Worm (Caenorhabditis elegans) whole organism, early embryonic: ENCODE results near the gene Y11D7A.10.
"Not testable (repeated sequence)": the region's sequence is repeated elsewhere in the genome, so short reads cannot be mapped to it uniquely, and the experiment has no call there.

Source experiments
- B0310.2 ChIP-seq: sonication (generic microtip); optimal IDR thresholded peaks from 2 replicates; lab custom pipeline; 2016; ENCODE audit warnings: mild to moderate bottlenecking, missing genetic modification characterization, missing compliant biosample characterization
- F13C5.2 ChIP-seq: sonication (generic microtip); optimal IDR thresholded peaks from 2 replicates; lab custom pipeline; 2017; ENCODE audit warnings: mild to moderate bottlenecking, missing genetic modification characterization, inconsistent platforms, missing compliant biosample characterization
- aly-1 ChIP-seq: sonication (generic microtip); optimal IDR thresholded peaks from 2 replicates; lab custom pipeline; 2016; ENCODE audit warnings: missing genetic modification characterization, missing compliant biosample characterization
- ama-1 ChIP-seq: fragments of 150-350 bp; optimal IDR thresholded peaks from 2 replicates; lab custom pipeline; 2014
- ceh-13 ChIP-seq: fragments of 200-800 bp; sonication (Bioruptor generic); optimal IDR thresholded peaks from 2 replicates; lab custom pipeline; 2018; ENCODE audit warnings: mild to moderate bottlenecking, missing genetic modification characterization, missing compliant biosample characterization
- ceh-36 ChIP-seq: sonication (generic microtip); optimal IDR thresholded peaks from 2 replicates; lab custom pipeline; 2016; ENCODE audit warnings: missing genetic modification characterization, inconsistent platforms, missing compliant biosample characterization
- ets-7 ChIP-seq: sonication (generic microtip); optimal IDR thresholded peaks from 2 replicates; lab custom pipeline; 2016; ENCODE audit warnings: missing genotype, missing genetic modification characterization, missing compliant biosample characterization
- flt-1 ChIP-seq: fragments of 200-800 bp; sonication (Bioruptor generic); IDR thresholded peaks from 2 replicates; pipeline ENCODE4 v1.3.6; 2022; ENCODE audit warnings: missing genetic modification characterization, missing compliant biosample characterization
- hmbx-1 ChIP-seq: sonication (generic microtip); optimal IDR thresholded peaks from 2 replicates; lab custom pipeline; 2016; ENCODE audit warnings: mild to moderate bottlenecking, missing genetic modification characterization, missing compliant biosample characterization
- hmg-4 ChIP-seq: fragments of 200-800 bp; sonication (Bioruptor generic); optimal IDR thresholded peaks from 2 replicates; lab custom pipeline; 2018; ENCODE audit warnings: mild to moderate bottlenecking, missing genetic modification characterization, missing compliant biosample characterization
- hnd-1 ChIP-seq: sonication (generic microtip); optimal IDR thresholded peaks from 2 replicates; lab custom pipeline; 2016; ENCODE audit warnings: missing genetic modification characterization, missing compliant biosample characterization
- pes-1 ChIP-seq: fragments of 200-800 bp; sonication (Bioruptor generic); IDR thresholded peaks from 2 replicates; pipeline ENCODE4 v1.3.6; 2022; ENCODE audit warnings: missing genetic modification reagents, missing genetic modification characterization, missing compliant biosample characterization
- scrt-1 ChIP-seq: fragments of 200-800 bp; sonication (Bioruptor generic); IDR thresholded peaks from 2 replicates; pipeline ENCODE4 v1.3.6; 2022; ENCODE audit warnings: missing genetic modification characterization, missing compliant biosample characterization
- sea-1 ChIP-seq: fragments of 200-800 bp; sonication (Bioruptor generic); conservative IDR thresholded peaks from 2 replicates; pipeline ENCODE4 v1.3.6; 2022; ENCODE audit warnings: missing genetic modification characterization, missing compliant biosample characterization
- tbx-11 ChIP-seq: fragments of 200-800 bp; sonication (Bioruptor generic); IDR thresholded peaks from 2 replicates; pipeline ENCODE4 v1.3.6; 2022; ENCODE audit warnings: missing genetic modification characterization, missing compliant biosample characterization
- tbx-37 ChIP-seq: fragments of 200-800 bp; sonication (Bioruptor generic); conservative IDR thresholded peaks from 2 replicates; pipeline ENCODE4 v1.3.6; 2022; ENCODE audit warnings: missing genetic modification reagents, missing genetic modification characterization, missing compliant biosample characterization
- tra-4 ChIP-seq: sonication (generic microtip); optimal IDR thresholded peaks from 2 replicates; lab custom pipeline; 2017; ENCODE audit warnings: missing genetic modification characterization, missing compliant biosample characterization

Gene Y11D7A.10

ce11 chrIV:9260826-9261225, 1.3 kb upstream of the Y11D7A.10 start:
- no peak for TF ChIP-seq tbx-11 (GFP tag; lab: Robert Waterston, UW)
- no peak for TF ChIP-seq hnd-1 (tag; lab: Kevin White, UChicago)
- TF ChIP-seq tra-4 (tag; lab: Kevin White, UChicago), result no peak
- no peak for TF ChIP-seq scrt-1 (GFP tag; lab: Robert Waterston, UW)
- no peak for TF ChIP-seq ceh-36
- no peak for TF ChIP-seq hmbx-1 (tag; lab: Kevin White, UChicago)
- TF ChIP-seq flt-1 (GFP tag; lab: Robert Waterston, UW), result no peak
- TF ChIP-seq B0310.2 (tag; lab: Kevin White, UChicago), result no peak
- no peak for TF ChIP-seq F13C5.2 (tag; lab: Kevin White, UChicago)
- no peak for TF ChIP-seq sea-1 (GFP tag; lab: Robert Waterston, UW)
- no peak for TF ChIP-seq ama-1 (lab: Kevin White, UChicago)
- TF ChIP-seq ets-7 (tag; lab: Kevin White, UChicago), result no peak
- no peak for TF ChIP-seq tbx-37 (GFP tag; lab: Robert Waterston, UW)
- TF ChIP-seq ceh-13 (GFP tag; lab: Kevin White, UChicago), result no peak
- TF ChIP-seq pes-1 (GFP tag; lab: Robert Waterston, UW), result no peak
- TF ChIP-seq aly-1 (tag; lab: Kevin White, UChicago), result no peak

DNA sequence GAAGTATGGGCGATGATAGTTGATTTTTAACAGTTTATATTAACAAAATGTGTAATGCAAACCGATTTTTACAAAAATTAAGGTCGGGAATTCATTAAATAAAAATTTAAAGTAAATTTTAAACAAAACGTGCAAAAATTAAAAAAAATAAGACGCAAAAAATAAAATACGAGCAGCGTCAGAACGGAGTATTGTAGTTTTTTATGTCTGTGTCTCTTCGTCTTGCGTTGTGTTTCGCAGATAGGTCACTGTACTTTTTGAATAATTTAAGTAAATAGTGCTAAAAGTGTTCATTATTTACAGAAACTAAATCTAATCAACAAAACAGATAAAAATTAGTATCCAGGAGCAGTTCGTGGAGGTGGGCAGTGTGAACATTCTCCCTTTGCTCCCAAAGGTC, 766 bp upstream of the Y11D7A.10 start:
- no peak for TF ChIP-seq tbx-37 (GFP tag; lab: Robert Waterston, UW)

- TF ChIP-seq tbx-37 (GFP tag; lab: Robert Waterston, UW) (no peak), hmg-4 (GFP tag; lab: Kevin White, UChicago) (no peak), ceh-36 (no peak), ceh-13 (GFP tag; lab: Kevin White, UChicago) (no peak), B0310.2 (tag; lab: Kevin White, UChicago) (no peak), pes-1 (GFP tag; lab: Robert Waterston, UW) (no peak), tbx-11 (GFP tag; lab: Robert Waterston, UW) (no peak), ets-7 (tag; lab: Kevin White, UChicago) (no peak), sea-1 (GFP tag; lab: Robert Waterston, UW) (no peak), scrt-1 (GFP tag; lab: Robert Waterston, UW) (no peak), tra-4 (tag; lab: Kevin White, UChicago) (no peak), hmbx-1 (tag; lab: Kevin White, UChicago) (no peak), hnd-1 (tag; lab: Kevin White, UChicago) (no peak), ama-1 (lab: Kevin White, UChicago) (no peak), aly-1 (tag; lab: Kevin White, UChicago) (no peak), F13C5.2 (tag; lab: Kevin White, UChicago) (no peak)
Measured at ce11 chrIV:9258547-9258946, 1.0 kb downstream of the Y11D7A.10 start.

DNA sequence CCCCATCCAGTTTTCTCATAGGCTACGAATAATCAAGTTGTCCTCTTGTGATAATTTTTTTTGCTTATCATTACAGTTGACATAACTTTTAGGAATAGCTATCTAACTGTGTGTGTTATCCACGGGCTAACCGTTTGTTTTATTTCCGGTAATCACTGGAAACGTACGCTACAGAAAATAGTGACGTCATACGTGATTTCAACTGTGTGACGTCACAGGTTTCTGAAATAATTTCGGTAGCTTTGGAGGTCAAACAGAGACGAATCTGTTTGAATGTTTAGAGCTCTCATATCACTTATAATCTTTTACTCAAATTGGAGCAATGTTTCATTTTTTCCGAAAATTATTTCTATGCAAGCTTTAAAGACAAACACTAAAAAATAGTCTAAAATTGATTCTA, 2.7 kb downstream of the Y11D7A.10 start:
- no peak for TF ChIP-seq ets-7 (tag; lab: Kevin White, UChicago)

- no peak for TF ChIP-seq tbx-11 (GFP tag; lab: Robert Waterston, UW)
- TF ChIP-seq ama-1 (lab: Kevin White, UChicago), result no peak
- TF ChIP-seq ceh-13 (GFP tag; lab: Kevin White, UChicago), result no peak
- TF ChIP-seq hmbx-1 (tag; lab: Kevin White, UChicago), result no peak
- TF ChIP-seq hmg-4 (GFP tag; lab: Kevin White, UChicago), result no peak
- TF ChIP-seq pes-1 (GFP tag; lab: Robert Waterston, UW), result no peak
- no peak for TF ChIP-seq F13C5.2 (tag; lab: Kevin White, UChicago)
- TF ChIP-seq hnd-1 (tag; lab: Kevin White, UChicago), result no peak
- TF ChIP-seq B0310.2 (tag; lab: Kevin White, UChicago), result no peak
Measured at ce11 chrIV:9256017-9256416, 3.6 kb downstream of the Y11D7A.10 start, which contains the start of gene Y11D7A.9. TSS of gene Y11D7A.9 (minus strand) at chrIV:9256117.

DNA sequence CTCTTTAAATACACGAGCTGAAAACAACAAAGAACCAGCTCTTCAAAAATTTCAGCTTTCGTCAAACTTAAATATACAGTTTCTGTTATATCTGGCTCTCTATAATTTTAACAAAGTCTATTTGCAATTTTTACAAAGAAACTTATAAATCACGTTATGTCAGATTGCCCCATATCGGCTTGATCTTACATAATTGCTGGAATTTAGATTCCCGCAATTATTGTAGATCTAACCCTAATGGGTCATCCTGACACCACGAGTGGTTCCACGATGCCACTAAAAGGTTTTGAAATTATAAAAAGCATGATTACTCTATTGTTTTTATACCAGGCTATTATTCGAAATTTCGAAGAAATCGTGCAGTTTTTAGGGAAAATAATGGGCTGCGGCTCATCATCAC, 8.5 kb downstream of the Y11D7A.10 start, which contains the start of gene Y11D7A.8:
TSS of gene Y11D7A.8 (plus strand) at position 301 of the 400 bp plus-strand sequence.
- TF ChIP-seq pes-1 (GFP tag; lab: Robert Waterston, UW) (no peak), ceh-36 (no peak), ceh-13 (GFP tag; lab: Kevin White, UChicago) (no peak), tbx-37 (GFP tag; lab: Robert Waterston, UW) (no peak), ama-1 (lab: Kevin White, UChicago) (no peak), scrt-1 (GFP tag; lab: Robert Waterston, UW) (no peak), F13C5.2 (tag; lab: Kevin White, UChicago) (no peak), hmg-4 (GFP tag; lab: Kevin White, UChicago) (no peak), B0310.2 (tag; lab: Kevin White, UChicago) (no peak), sea-1 (GFP tag; lab: Robert Waterston, UW) (no peak), ets-7 (tag; lab: Kevin White, UChicago) (no peak), aly-1 (tag; lab: Kevin White, UChicago) (no peak), hnd-1 (tag; lab: Kevin White, UChicago) (no peak)

ce11 chrIV:9249219-9249618, 10.3 kb downstream of the Y11D7A.10 start, which contains the start of gene Y11D7A.7:
TSS of gene Y11D7A.7 (plus strand) at chrIV:9249519.
- not testable (repeated sequence) for TF ChIP-seq pes-1 (GFP tag; lab: Robert Waterston, UW); B0310.2 (tag; lab: Kevin White, UChicago); aly-1 (tag; lab: Kevin White, UChicago)

DNA sequence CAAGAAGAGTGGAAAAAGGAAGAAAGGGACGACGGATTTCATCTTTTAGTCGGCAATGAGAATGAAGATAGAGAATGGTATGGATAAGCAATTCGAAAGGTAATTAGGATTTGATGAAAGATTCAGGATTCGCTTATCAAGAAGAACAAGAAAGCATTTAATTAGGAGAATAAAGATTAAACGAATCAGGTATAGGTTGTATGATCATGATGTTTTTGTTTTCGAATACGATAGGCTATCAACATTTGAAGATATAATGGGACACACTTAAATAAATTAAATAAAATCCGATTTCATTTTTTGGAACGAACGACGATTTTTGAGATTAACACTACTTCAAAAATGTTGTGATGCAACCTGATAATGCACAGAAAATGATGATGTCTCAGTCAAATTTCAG, 14.1 kb downstream of the Y11D7A.10 start, which contains the start of gene Y11D7A.5:
TSS of gene Y11D7A.5 (minus strand) at position 101 of the 400 bp plus-strand sequence.
- TF ChIP-seq pes-1 (GFP tag; lab: Robert Waterston, UW) (no peak), tbx-11 (GFP tag; lab: Robert Waterston, UW) (no peak), B0310.2 (tag; lab: Kevin White, UChicago) (no peak), hmg-4 (GFP tag; lab: Kevin White, UChicago) (no peak), ama-1 (lab: Kevin White, UChicago) (no peak), tra-4 (tag; lab: Kevin White, UChicago) (no peak), sea-1 (GFP tag; lab: Robert Waterston, UW) (no peak), aly-1 (tag; lab: Kevin White, UChicago) (no peak), hmbx-1 (tag; lab: Kevin White, UChicago) (no peak), hnd-1 (tag; lab: Kevin White, UChicago) (no peak), flt-1 (GFP tag; lab: Robert Waterston, UW) (no peak), ceh-36 (no peak), F13C5.2 (tag; lab: Kevin White, UChicago) (no peak), ceh-13 (GFP tag; lab: Kevin White, UChicago) (no peak), tbx-37 (GFP tag; lab: Robert Waterston, UW) (no peak), ets-7 (tag; lab: Kevin White, UChicago) (no peak), scrt-1 (GFP tag; lab: Robert Waterston, UW) (no peak)
